Worm (Caenorhabditis elegans) whole organism, L2 larva: ENCODE measurements around the gene Y57G7A.2.
A peak's percentile ranks its signal among the peaks of the same experiment; 100 is the strongest.

Source experiments
- R02D3.7 ChIP-seq: fragments of 150-350 bp; optimal IDR thresholded peaks from 2 replicates; lab custom pipeline; 2014; ENCODE audit warnings: missing biosample characterization, missing genetic modification characterization
- ZK546.5 ChIP-seq: sonication (generic microtip); optimal IDR thresholded peaks from 2 replicates; lab custom pipeline; 2017; ENCODE audit warnings: missing biosample characterization, missing genetic modification characterization
- aly-2 ChIP-seq: fragments of 150-350 bp; optimal IDR thresholded peaks from 2 replicates; lab custom pipeline; 2014; ENCODE audit warnings: missing biosample characterization, missing genetic modification characterization
- ama-1 ChIP-seq: fragments of 150-350 bp; optimal IDR thresholded peaks from 2 replicates; lab custom pipeline; 2018; ENCODE audit warnings: inconsistent platforms
- dmd-4 ChIP-seq: sonication (generic microtip); optimal IDR thresholded peaks from 2 replicates; lab custom pipeline; 2017; ENCODE audit warnings: missing biosample characterization, missing genetic modification characterization
- egl-27 ChIP-seq: sonication (generic microtip); optimal IDR thresholded peaks from 3 replicates; lab custom pipeline; 2017; ENCODE audit warnings: missing biosample characterization, missing genetic modification reagents, missing genetic modification characterization
- elt-3 ChIP-seq: sonication (generic microtip); optimal IDR thresholded peaks from 2 replicates; lab custom pipeline; 2017; ENCODE audit warnings: missing biosample characterization, missing genetic modification characterization
- fos-1 ChIP-seq: fragments of 150-350 bp; optimal IDR thresholded peaks from 2 replicates; lab custom pipeline; 2014; ENCODE audit warnings: missing biosample characterization, missing genetic modification characterization
- lin-13 ChIP-seq: fragments of 150-350 bp; optimal IDR thresholded peaks from 2 replicates; lab custom pipeline; 2014; ENCODE audit warnings: missing biosample characterization, missing genetic modification reagents, missing genetic modification characterization
- lsy-2 ChIP-seq, 2 experiments: fragments of 150-350 bp in 1 of 2; sonication (generic microtip) in 1 of 2; optimal IDR thresholded peaks; 2 replicates each; lab custom pipeline; 2014 to 2017; ENCODE audit warnings: missing biosample characterization in 2 of 2, missing genetic modification characterization in 2 of 2
- nhr-12 ChIP-seq: fragments of 150-350 bp; optimal IDR thresholded peaks from 2 replicates; lab custom pipeline; 2014; ENCODE audit warnings: missing biosample characterization, missing genetic modification characterization
- nhr-23 ChIP-seq: fragments of 150-350 bp; optimal IDR thresholded peaks from 2 replicates; lab custom pipeline; 2014; ENCODE audit warnings: missing biosample characterization, missing genetic modification reagents, missing genetic modification characterization
- sem-4 ChIP-seq: fragments of 150-350 bp; optimal IDR thresholded peaks from 2 replicates; lab custom pipeline; 2014; ENCODE audit warnings: missing biosample characterization, missing genetic modification reagents, missing genetic modification characterization
- zag-1 ChIP-seq: fragments of 150-350 bp; optimal IDR thresholded peaks from 2 replicates; lab custom pipeline; 2014; ENCODE audit warnings: missing biosample characterization, missing genetic modification characterization

- TF ChIP-seq dmd-4 (tag; lab: Kevin White, UChicago) (no peak), zag-1 (no peak), aly-2 (no peak), elt-3 (no peak), ama-1 (lab: Kevin White, UChicago) (no peak), sem-4 (peak; percentile 27), nhr-23 (tag; lab: Kevin White, UChicago) (no peak), ZK546.5 (tag; lab: Kevin White, UChicago) (no peak), fos-1 (tag; lab: Kevin White, UChicago) (no peak), R02D3.7 (tag; lab: Kevin White, UChicago) (no peak), nhr-12 (tag; lab: Kevin White, UChicago) (no peak), lin-13 (GFP tag; lab: Kevin White, UChicago) (no peak), lsy-2 (tag; optimal IDR thresholded peaks at IDR 0.05; lab: Kevin White, UChicago) (no peak), egl-27 (tag; lab: Kevin White, UChicago) (no peak)
These were observed 28.1 kb downstream of the Y57G7A.2 start for ce11 chrII:1324017-1324416.
